Fruit fly (Drosophila melanogaster) whole organism, embryonic: ENCODE measurements around the gene Cdk1.
A peak's percentile ranks its signal among the peaks of the same experiment; 100 is the strongest.

Source experiments
- CG10147 ChIP-seq: fragments of 200-800 bp; sonication (Bioruptor generic); optimal IDR thresholded peaks from 2 replicates; lab custom pipeline; 2019; ENCODE audit warnings: missing biosample characterization, mild to moderate bottlenecking, missing genetic modification characterization, moderate library complexity
- CG10366 ChIP-seq: fragments of 200-800 bp; sonication (Bioruptor generic); IDR thresholded peaks from 2 replicates; pipeline ENCODE4 v1.3.6; 2022; ENCODE audit warnings: missing biosample characterization, missing genetic modification characterization
- CG13287 ChIP-seq: fragments of 200-800 bp; sonication (Bioruptor generic); IDR thresholded peaks from 2 replicates; pipeline ENCODE4 v1.3.6; 2022; ENCODE audit warnings: missing biosample characterization, missing genetic modification characterization; ENCODE audit not compliant: partially characterized antibody
- CG14710 ChIP-seq: fragments of 200-800 bp; sonication (Bioruptor generic); optimal IDR thresholded peaks from 3 replicates; lab custom pipeline; 2019; ENCODE audit warnings: missing biosample characterization, mild to moderate bottlenecking, missing genetic modification characterization, moderate library complexity
- CG17328 ChIP-seq: fragments of 200-800 bp; sonication (Bioruptor generic); IDR thresholded peaks from 2 replicates; pipeline ENCODE4 v1.3.6; 2022; ENCODE audit warnings: missing biosample characterization, missing genetic modification characterization
- CG2202 ChIP-seq: fragments of 200-800 bp; sonication (Bioruptor generic); optimal IDR thresholded peaks from 2 replicates; lab custom pipeline; 2018; ENCODE audit warnings: missing biosample characterization, mild to moderate bottlenecking, missing genetic modification characterization
- CG34224 ChIP-seq: fragments of 200-800 bp; sonication (Bioruptor generic); IDR thresholded peaks from 3 replicates; pipeline ENCODE4 v1.3.6; 2022; ENCODE audit warnings: missing biosample characterization, missing genetic modification characterization; ENCODE audit not compliant: partially characterized antibody
- CG4424 ChIP-seq: fragments of 200-800 bp; sonication (Bioruptor generic); optimal IDR thresholded peaks from 3 replicates; lab custom pipeline; 2016; ENCODE audit warnings: missing biosample characterization, missing genetic modification characterization
- CG6254 ChIP-seq: fragments of 200-800 bp; sonication (Bioruptor generic); optimal IDR thresholded peaks from 3 replicates; lab custom pipeline; 2017; ENCODE audit warnings: mild to moderate bottlenecking, missing biosample characterization, missing genetic modification reagents, missing genetic modification characterization
- CG6791 ChIP-seq: fragments of 200-800 bp; sonication (Bioruptor generic); IDR thresholded peaks from 3 replicates; pipeline ENCODE4 v1.3.6; 2022; ENCODE audit warnings: missing biosample characterization, missing genetic modification characterization; ENCODE audit not compliant: partially characterized antibody
- CG6854 ChIP-seq: fragments of 200-800 bp; sonication (Bioruptor generic); optimal IDR thresholded peaks from 3 replicates; lab custom pipeline; 2017; ENCODE audit warnings: missing biosample characterization, mild to moderate bottlenecking, missing genetic modification characterization
- CG7271 ChIP-seq: fragments of 200-800 bp; sonication (Bioruptor generic); optimal IDR thresholded peaks from 2 replicates; lab custom pipeline; 2018; ENCODE audit warnings: missing biosample characterization, mild to moderate bottlenecking, missing genetic modification characterization, moderate library complexity
- CG7928 ChIP-seq: fragments of 200-800 bp; sonication (Bioruptor generic); optimal IDR thresholded peaks from 2 replicates; lab custom pipeline; 2017; ENCODE audit warnings: missing biosample characterization, mild to moderate bottlenecking, missing genetic modification characterization
- CG8281 ChIP-seq: fragments of 200-800 bp; sonication (Bioruptor generic); optimal IDR thresholded peaks from 2 replicates; lab custom pipeline; 2018; ENCODE audit warnings: missing biosample characterization, mild to moderate bottlenecking, missing genetic modification characterization, moderate library complexity
- Dad ChIP-seq: fragments of 200-800 bp; sonication (Bioruptor generic); optimal IDR thresholded peaks from 3 replicates; lab custom pipeline; 2016; ENCODE audit warnings: missing biosample characterization, missing genetic modification characterization
- Deaf1 ChIP-seq: fragments of 200-800 bp; optimal IDR thresholded peaks from 3 replicates; lab custom pipeline; 2019; ENCODE audit warnings: missing biosample characterization, mild to moderate bottlenecking, missing genetic modification characterization, moderate library complexity
- Dfd ChIP-seq, 2 experiments: fragments of >200 bp; optimal IDR thresholded peaks; 2 replicates each; lab custom pipeline; 2017; ENCODE audit warnings: missing biosample characterization in 2 of 2, missing genetic modification characterization in 2 of 2
- Dp ChIP-seq: fragments of 200-800 bp; sonication (Bioruptor generic); optimal IDR thresholded peaks from 2 replicates; lab custom pipeline; 2018; ENCODE audit warnings: missing biosample characterization, mild to moderate bottlenecking, missing genetic modification characterization, moderate library complexity
- Ets65A ChIP-seq: fragments of 200-800 bp; sonication (Bioruptor generic); peaks from one replicate; lab custom pipeline; 2016; ENCODE audit warnings: missing biosample characterization, missing genetic modification characterization
- Hr78 ChIP-seq, 2 experiments: fragments of 200-800 bp in 1 of 2; fragments of >200 bp in 1 of 2; sonication (Bioruptor generic) in 1 of 2; optimal IDR thresholded peaks; 2 replicates each; lab custom pipeline; 2017 to 2019; ENCODE audit warnings: missing biosample characterization in 2 of 2, missing genetic modification characterization in 2 of 2, mild to moderate bottlenecking in 1 of 2, moderate library complexity in 1 of 2
- Med ChIP-seq: fragments of 200-800 bp; sonication (Bioruptor generic); peaks from one replicate; lab custom pipeline; 2016; ENCODE audit warnings: missing biosample characterization, missing genetic modification characterization, mild to moderate bottlenecking, inconsistent platforms, moderate library complexity
- Pdp1 ChIP-seq, 2 experiments: fragments of 200-800 bp; sonication (Bioruptor generic); optimal IDR thresholded peaks; 3 replicates each; lab custom pipeline; 2016; ENCODE audit warnings: missing biosample characterization in 2 of 2, missing genetic modification characterization in 2 of 2, mild to moderate bottlenecking in 1 of 2, moderate library complexity in 1 of 2
- Poxn ChIP-seq: fragments of 200-800 bp; sonication (Bioruptor generic); IDR thresholded peaks from 2 replicates; pipeline ENCODE4 v1.3.6; 2022; ENCODE audit warnings: missing biosample characterization, missing genetic modification characterization
- Sin3A ChIP-seq: fragments of >200 bp; optimal IDR thresholded peaks from 2 replicates; lab custom pipeline; 2018
- Sry-δ ChIP-seq: fragments of 200-800 bp; sonication (Bioruptor generic); optimal IDR thresholded peaks from 2 replicates; lab custom pipeline; 2016; ENCODE audit warnings: missing biosample characterization, missing genetic modification characterization
- Trl ChIP-seq, 3 experiments: fragments of >200 bp in 2 of 3; fragments of 200-800 bp in 1 of 3; sonication (Bioruptor generic) in 1 of 3; optimal IDR thresholded peaks; 2 replicates in 1 of 3; 3 replicates in 2 of 3; lab custom pipeline; 2016 to 2017; ENCODE audit warnings: missing biosample characterization in 1 of 3, missing genetic modification characterization in 1 of 3
- bbx ChIP-seq: fragments of 200-800 bp; sonication (Bioruptor generic); IDR thresholded peaks from 2 replicates; pipeline ENCODE4 v1.3.6; 2022; ENCODE audit warnings: missing biosample characterization, missing genetic modification characterization; ENCODE audit not compliant: partially characterized antibody
- cato ChIP-seq: fragments of 200-800 bp; sonication (Bioruptor generic); optimal IDR thresholded peaks from 2 replicates; lab custom pipeline; 2016; ENCODE audit warnings: missing biosample characterization, missing genetic modification characterization, borderline replicate concordance
- cg ChIP-seq: fragments of 200-800 bp; sonication (Bioruptor generic); optimal IDR thresholded peaks from 3 replicates; lab custom pipeline; 2019; ENCODE audit warnings: missing biosample characterization, mild to moderate bottlenecking, missing genetic modification characterization, moderate library complexity
- chn ChIP-seq: fragments of 200-800 bp; sonication (Bioruptor generic); optimal IDR thresholded peaks from 2 replicates; lab custom pipeline; 2016; ENCODE audit warnings: missing biosample characterization, missing genetic modification characterization
- crp ChIP-seq, 2 experiments: fragments of 200-800 bp; sonication (Bioruptor generic); optimal IDR thresholded peaks; 2 replicates in 1 of 2; 3 replicates in 1 of 2; lab custom pipeline; 2017; ENCODE audit warnings: missing biosample characterization in 2 of 2, missing genetic modification characterization in 2 of 2, mild to moderate bottlenecking in 1 of 2, moderate library complexity in 1 of 2
- cwo ChIP-seq: fragments of 200-800 bp; sonication (Bioruptor generic); optimal IDR thresholded peaks from 3 replicates; lab custom pipeline; 2017; ENCODE audit warnings: missing biosample characterization, missing genetic modification characterization, mild to moderate bottlenecking, moderate library complexity, missing genetic modification reagents
- ewg ChIP-seq: fragments of 200-800 bp; sonication (Bioruptor generic); optimal IDR thresholded peaks from 3 replicates; lab custom pipeline; 2017; ENCODE audit warnings: mild to moderate bottlenecking, missing biosample characterization, missing genetic modification reagents, missing genetic modification characterization
- mam ChIP-seq: fragments of 200-800 bp; sonication (Bioruptor generic); optimal IDR thresholded peaks from 3 replicates; lab custom pipeline; 2016; ENCODE audit warnings: missing biosample characterization, missing genetic modification characterization
- nom ChIP-seq: fragments of 200-800 bp; sonication (Bioruptor generic); optimal IDR thresholded peaks from 2 replicates; lab custom pipeline; 2017; ENCODE audit warnings: missing biosample characterization, missing genetic modification characterization, mild to moderate bottlenecking, moderate library complexity, missing genetic modification reagents
- pan ChIP-seq, 4 experiments: fragments of >200 bp in 3 of 4; fragments of 200-800 bp in 1 of 4; sonication (Bioruptor generic) in 1 of 4; optimal IDR thresholded peaks in 3 of 4; IDR thresholded peaks in 1 of 4; 2 replicates each; pipeline versions ENCODE4 v1.3.6 to Lab custom; 2017 to 2022; ENCODE audit warnings: missing biosample characterization in 2 of 4, missing genetic modification characterization in 2 of 4, mixed read lengths in 1 of 4
- peb ChIP-seq: fragments of 200-800 bp; sonication (Bioruptor generic); IDR thresholded peaks from 2 replicates; pipeline ENCODE4 v1.3.6; 2022; ENCODE audit warnings: missing biosample characterization, missing genetic modification characterization
- prd ChIP-seq, 3 experiments: fragments of >200 bp in 2 of 3; fragments of 200-800 bp in 1 of 3; sonication (Bioruptor generic) in 1 of 3; optimal IDR thresholded peaks in 2 of 3; IDR thresholded peaks in 1 of 3; 2 replicates in 2 of 3; 3 replicates in 1 of 3; pipeline versions ENCODE4 v1.3.6 to Lab custom; 2017 to 2022; ENCODE audit warnings: missing biosample characterization in 1 of 3, missing genetic modification characterization in 1 of 3
- row ChIP-seq: fragments of 200-800 bp; sonication (Bioruptor generic); IDR thresholded peaks from 3 replicates; pipeline ENCODE4 v1.3.6; 2022; ENCODE audit warnings: missing biosample characterization, missing genetic modification characterization
- so ChIP-seq: fragments of 200-800 bp; sonication (Bioruptor generic); IDR thresholded peaks from 3 replicates; pipeline ENCODE4 v1.3.6; 2022; ENCODE audit warnings: missing biosample characterization, missing genetic modification characterization
- stc ChIP-seq: fragments of 200-800 bp; sonication (Bioruptor generic); IDR thresholded peaks from 2 replicates; pipeline ENCODE4 v1.3.6; 2022; ENCODE audit warnings: missing biosample characterization, missing genetic modification characterization
- tio ChIP-seq: fragments of 200-800 bp; sonication (Bioruptor generic); optimal IDR thresholded peaks from 2 replicates; lab custom pipeline; 2017; ENCODE audit warnings: missing biosample characterization, missing genetic modification characterization, inconsistent platforms

The Cdk1 gene

dm6 chr2L:10379865-10380264 is 6.2 kb downstream of the Cdk1 start, which contains the start of gene gny (continued):
- TF ChIP-seq CG6854 (no peak), Dp (GFP tag; lab: Kevin White, UChicago) (peak; percentile 74), CG14710 (tag; lab: Kevin White, UChicago) (peak; percentile 3), Sin3A (lab: Kevin White, UChicago) (peak; percentile 2), Hr78 (GFP tag; optimal IDR thresholded peaks at IDR 0.05; lab: Kevin White, UChicago) (no peak)

dm6 chr2L:10378631-10379030 is 7.4 kb downstream of the Cdk1 start:
- no peak for TF ChIP-seq nom (GFP tag; lab: Kevin White, UChicago)
- peak; percentile 63 for TF ChIP-seq Med (GFP tag; lab: Kevin White, UChicago)
- TF ChIP-seq CG17328 (GFP tag; lab: Robert Waterston, UW): no peak
- TF ChIP-seq bbx (GFP tag; lab: Robert Waterston, UW): no peak
- TF ChIP-seq peb: no peak
- TF ChIP-seq pan (optimal IDR thresholded peaks at IDR 0.05; lab: Kevin White, UChicago): no peak
- peak in 1 of 2 experiments; percentile 17 for TF ChIP-seq pan (GFP tag; optimal IDR thresholded peaks at IDR 0.05 in 1 of 2, IDR thresholded peaks at IDR 0.05 in 1 of 2)
- TF ChIP-seq stc (GFP tag; lab: Robert Waterston, UW): no peak
- no peak for TF ChIP-seq CG34224 (GFP tag; lab: Robert Waterston, UW)
- TF ChIP-seq cato (GFP tag; lab: Kevin White, UChicago): no peak
- no peak for TF ChIP-seq CG7271 (tag; lab: Kevin White, UChicago)
- TF ChIP-seq Dad: no peak
- peak; percentile 88 for TF ChIP-seq Ets65A (GFP tag; lab: Kevin White, UChicago)
- TF ChIP-seq CG4424 (GFP tag; lab: Kevin White, UChicago): no peak
- no peak for TF ChIP-seq Sry-δ
- TF ChIP-seq CG13287: no peak
- TF ChIP-seq CG8281 (tag; lab: Kevin White, UChicago): no peak
- TF ChIP-seq CG10147 (GFP tag; lab: Kevin White, UChicago): no peak
- TF ChIP-seq, all 482 proteins: peak for 3

dm6 chr2L:10376276-10376675 is 9.8 kb downstream of the Cdk1 start:
- TF ChIP-seq Dfd (GFP tag; optimal IDR thresholded peaks at IDR 0.05; lab: Kevin White, UChicago) (peak in 1 of 2 experiments; percentile 8), Deaf1 (tag; lab: Kevin White, UChicago) (peak; percentile 83), chn (GFP tag; lab: Kevin White, UChicago) (no peak), cg (GFP tag; lab: Kevin White, UChicago) (peak; percentile 65), Trl (optimal IDR thresholded peaks at IDR 0.05; lab: Kevin White, UChicago) (no peak), Trl (GFP tag; optimal IDR thresholded peaks at IDR 0.05; lab: Kevin White, UChicago) (peak; percentile 1), Pdp1 (GFP tag; optimal IDR thresholded peaks at IDR 0.05; lab: Kevin White, UChicago) (peak in 1 of 2 experiments; percentile 40), ewg (GFP tag; lab: Kevin White, UChicago) (peak; percentile 90), CG6254 (no peak)
- TF ChIP-seq, all 482 proteins: peak for 6

- TF ChIP-seq CG2202 (tag; lab: Kevin White, UChicago) (peak; percentile 63), so (0 out of 3 replicates have a peak, but pooled peaks have one; percentile 7), CG7928 (GFP tag; lab: Kevin White, UChicago) (peak; percentile 19), Hr78 (GFP tag; optimal IDR thresholded peaks at IDR 0.05; lab: Kevin White, UChicago) (no peak), CG10366 (GFP tag; lab: Robert Waterston, UW) (peak; percentile 34; the same call in 1 of the 2 replicates), row (GFP tag; lab: Robert Waterston, UW) (peak; percentile 83), prd (optimal IDR thresholded peaks at IDR 0.05; lab: Kevin White, UChicago) (no peak), prd (GFP tag; IDR thresholded peaks at IDR 0.05; lab: Robert Waterston, UW) (peak; percentile 27; the same call in 1 of the 3 replicates), cwo (peak; percentile 62), CG6791 (GFP tag; lab: Robert Waterston, UW) (no peak), mam (GFP tag; lab: Kevin White, UChicago) (no peak), Poxn (GFP tag; lab: Robert Waterston, UW) (no peak), crp (GFP tag; optimal IDR thresholded peaks at IDR 0.05; lab: Kevin White, UChicago) (peak in 1 of 2 experiments; percentile 79), tio (GFP tag; lab: Kevin White, UChicago) (no peak)
Observed at dm6 chr2L:10375464-10376236, 10.4 kb downstream of the Cdk1 start, which contains the start of the genes CG33303 and dpr19. Gene CG33303 (minus strand): TSS chr2L:10375757. Gene dpr19 (plus strand): TSS chr2L:10376168.
